Worm (Caenorhabditis elegans) whole organism, young adult: ENCODE results near the gene srh-209.

Experiments
- B0035.1 ChIP-seq: sonication (generic microtip); optimal IDR thresholded peaks from 2 replicates; lab custom pipeline; 2016; ENCODE audit warnings: missing genetic modification characterization, mild to moderate bottlenecking, missing compliant biosample characterization, missing genotype, missing genetic modification reagents
- D2030.7 ChIP-seq: fragments of 200-800 bp; sonication (Bioruptor generic); IDR thresholded peaks from 2 replicates; pipeline ENCODE4 v1.3.6; 2022; ENCODE audit warnings: missing genetic modification reagents, missing genetic modification characterization, missing compliant biosample characterization
- F22D6.2 ChIP-seq: sonication (generic microtip); optimal IDR thresholded peaks from 2 replicates; lab custom pipeline; 2016; ENCODE audit warnings: mild to moderate bottlenecking, missing genetic modification characterization, missing compliant biosample characterization
- F49E8.2 ChIP-seq: sonication (generic microtip); optimal IDR thresholded peaks from 3 replicates; lab custom pipeline; 2017; ENCODE audit warnings: missing genetic modification characterization, mild to moderate bottlenecking, missing compliant biosample characterization, antibody characterized with exemption, moderate library complexity; ENCODE audit not compliant: insufficient read depth
- F52B5.7 ChIP-seq: sonication (generic microtip); optimal IDR thresholded peaks from 2 replicates; lab custom pipeline; 2016; ENCODE audit warnings: mild to moderate bottlenecking, missing genetic modification characterization, missing compliant biosample characterization
- Y53G8AR.9 ChIP-seq: fragments of 200-800 bp; sonication (Bioruptor generic); conservative IDR thresholded peaks from 2 replicates; pipeline ENCODE4 v1.3.6; 2022; ENCODE audit warnings: missing genetic modification reagents, missing genetic modification characterization, missing compliant biosample characterization
- Y56A3A.18 ChIP-seq: fragments of 200-800 bp; sonication (Bioruptor generic); IDR thresholded peaks from 2 replicates; pipeline ENCODE4 v1.3.6; 2022; ENCODE audit warnings: missing genetic modification reagents, missing genetic modification characterization, missing compliant biosample characterization
- Y95B8A.8 ChIP-seq: fragments of 200-800 bp; sonication (Bioruptor generic); IDR thresholded peaks from 2 replicates; pipeline ENCODE4 v1.3.6; 2022; ENCODE audit warnings: missing genetic modification reagents, missing genetic modification characterization, missing compliant biosample characterization
- akir-1 ChIP-seq: fragments of 200-800 bp; sonication (Bioruptor generic); optimal IDR thresholded peaks from 2 replicates; lab custom pipeline; 2018; ENCODE audit warnings: mild to moderate bottlenecking, missing genetic modification characterization, moderate library complexity, missing compliant biosample characterization
- aptf-2 ChIP-seq: fragments of 200-800 bp; sonication (Bioruptor generic); conservative IDR thresholded peaks from 2 replicates; pipeline ENCODE4 v1.3.6; 2022; ENCODE audit warnings: missing genetic modification reagents, missing genetic modification characterization, missing compliant biosample characterization
- atf-7 ChIP-seq: sonication (generic microtip); optimal IDR thresholded peaks from 2 replicates; lab custom pipeline; 2017; ENCODE audit warnings: mild to moderate bottlenecking, missing genetic modification characterization, missing compliant biosample characterization
- attf-5 ChIP-seq: fragments of 200-800 bp; sonication (Bioruptor generic); optimal IDR thresholded peaks from 2 replicates; lab custom pipeline; 2018; ENCODE audit warnings: mild to moderate bottlenecking, missing genetic modification characterization, missing compliant biosample characterization
- cebp-1 ChIP-seq, 2 experiments: fragments of 200-800 bp in 1 of 2; sonication (Bioruptor generic) in 1 of 2; sonication (generic microtip) in 1 of 2; IDR thresholded peaks in 1 of 2; optimal IDR thresholded peaks in 1 of 2; 2 replicates each; pipeline versions ENCODE4 v1.3.6 to Lab custom; 2017 to 2022; ENCODE audit warnings: missing compliant biosample characterization in 2 of 2, missing genetic modification characterization in 2 of 2, mild to moderate bottlenecking in 1 of 2, missing genetic modification reagents in 1 of 2, moderate library complexity in 1 of 2
- ceh-100 ChIP-seq: fragments of 200-800 bp; sonication (Bioruptor generic); IDR thresholded peaks from 2 replicates; pipeline ENCODE4 v1.3.6; 2022; ENCODE audit warnings: missing genetic modification reagents, missing genetic modification characterization, missing compliant biosample characterization
- ceh-40 ChIP-seq: fragments of 200-800 bp; sonication (Bioruptor generic); IDR thresholded peaks from 2 replicates; pipeline ENCODE4 v1.3.6; 2022; ENCODE audit warnings: missing genetic modification characterization, missing compliant biosample characterization
- ceh-79 ChIP-seq: sonication (generic microtip); optimal IDR thresholded peaks from 2 replicates; lab custom pipeline; 2017; ENCODE audit warnings: mild to moderate bottlenecking, missing genetic modification characterization, missing compliant biosample characterization
- chd-7 ChIP-seq: sonication (generic microtip); optimal IDR thresholded peaks from 2 replicates; lab custom pipeline; 2016; ENCODE audit warnings: mild to moderate bottlenecking, missing genetic modification characterization, moderate library complexity, missing compliant biosample characterization
- egl-44 ChIP-seq: fragments of 200-800 bp; sonication (Bioruptor generic); IDR thresholded peaks from 2 replicates; pipeline ENCODE4 v1.3.6; 2022; ENCODE audit warnings: missing genetic modification reagents, missing genetic modification characterization, missing compliant biosample characterization
- egrh-3 ChIP-seq: fragments of 200-800 bp; sonication (Bioruptor generic); IDR thresholded peaks from 2 replicates; pipeline ENCODE4 v1.3.6; 2022; ENCODE audit warnings: missing genetic modification reagents, missing genetic modification characterization, missing compliant biosample characterization
- fkh-3 ChIP-seq: sonication (generic microtip); optimal IDR thresholded peaks from 2 replicates; lab custom pipeline; 2016; ENCODE audit warnings: mild to moderate bottlenecking, missing genetic modification characterization, missing compliant biosample characterization
- gei-17 ChIP-seq: fragments of 200-800 bp; sonication (Bioruptor generic); optimal IDR thresholded peaks from 2 replicates; lab custom pipeline; 2018; ENCODE audit warnings: mild to moderate bottlenecking, missing genetic modification characterization, missing compliant biosample characterization
- him-1 ChIP-seq: sonication (generic microtip); optimal IDR thresholded peaks from 2 replicates; lab custom pipeline; 2016; ENCODE audit warnings: missing genotype, missing genetic modification reagents, missing genetic modification characterization, missing compliant biosample characterization
- hlh-12 ChIP-seq: sonication (generic microtip); optimal IDR thresholded peaks from 2 replicates; lab custom pipeline; 2016; ENCODE audit warnings: missing genetic modification characterization, missing compliant biosample characterization
- hmg-1.2 ChIP-seq: fragments of 200-800 bp; sonication (Bioruptor generic); IDR thresholded peaks from 2 replicates; pipeline ENCODE4 v1.3.6; 2022; ENCODE audit warnings: missing genetic modification reagents, missing genetic modification characterization, missing compliant biosample characterization
- hrde-1 ChIP-seq: sonication (generic microtip); optimal IDR thresholded peaks from 2 replicates; lab custom pipeline; 2016; ENCODE audit warnings: missing genetic modification characterization, mild to moderate bottlenecking, missing compliant biosample characterization, moderate library complexity, missing genotype, missing genetic modification reagents, borderline replicate concordance
- lag-1 ChIP-seq: fragments of 200-800 bp; sonication (Bioruptor generic); IDR thresholded peaks from 2 replicates; pipeline ENCODE4 v1.3.6; 2022; ENCODE audit warnings: missing genetic modification reagents, missing genetic modification characterization, missing compliant biosample characterization
- let-607 ChIP-seq, 2 experiments: fragments of 200-800 bp in 1 of 2; sonication (Bioruptor generic) in 1 of 2; sonication (generic microtip) in 1 of 2; optimal IDR thresholded peaks; 2 replicates each; lab custom pipeline; 2016 to 2018; ENCODE audit warnings: mild to moderate bottlenecking in 2 of 2, missing compliant biosample characterization in 2 of 2, missing genetic modification characterization in 2 of 2, moderate library complexity in 2 of 2, missing genotype in 1 of 2
- lin-26 ChIP-seq: fragments of 200-800 bp; sonication (Bioruptor generic); IDR thresholded peaks from 2 replicates; pipeline ENCODE4 v1.3.6; 2022; ENCODE audit warnings: missing genetic modification reagents, missing genetic modification characterization, missing compliant biosample characterization
- lin-54 ChIP-seq: fragments of 200-800 bp; sonication (Bioruptor generic); optimal IDR thresholded peaks from 2 replicates; lab custom pipeline; 2018; ENCODE audit warnings: mild to moderate bottlenecking, missing genetic modification characterization, missing compliant biosample characterization
- lsy-27 ChIP-seq: sonication (generic microtip); optimal IDR thresholded peaks from 2 replicates; lab custom pipeline; 2017; ENCODE audit warnings: missing genetic modification characterization, mild to moderate bottlenecking, missing compliant biosample characterization, antibody characterized with exemption, missing genotype, borderline replicate concordance; ENCODE audit not compliant: insufficient read depth
- madf-10 ChIP-seq: sonication (generic microtip); optimal IDR thresholded peaks from 2 replicates; lab custom pipeline; 2016; ENCODE audit warnings: mild to moderate bottlenecking, missing genetic modification characterization, missing compliant biosample characterization
- mxl-1 ChIP-seq: sonication (generic microtip); optimal IDR thresholded peaks from 2 replicates; lab custom pipeline; 2016; ENCODE audit warnings: missing genetic modification characterization, missing compliant biosample characterization
- nfyb-1 ChIP-seq: fragments of 200-800 bp; sonication (Bioruptor generic); IDR thresholded peaks from 2 replicates; pipeline ENCODE4 v1.3.6; 2022; ENCODE audit warnings: missing genetic modification reagents, missing genetic modification characterization, missing compliant biosample characterization
- nhr-80 ChIP-seq: sonication (generic microtip); optimal IDR thresholded peaks from 2 replicates; lab custom pipeline; 2016; ENCODE audit warnings: missing genetic modification characterization, missing compliant biosample characterization
- nhr-90 ChIP-seq: sonication (generic microtip); optimal IDR thresholded peaks from 2 replicates; lab custom pipeline; 2016; ENCODE audit warnings: missing genotype, mild to moderate bottlenecking, missing genetic modification characterization, missing compliant biosample characterization
- rcor-1 ChIP-seq: fragments of 200-800 bp; sonication (Bioruptor generic); IDR thresholded peaks from 2 replicates; pipeline ENCODE4 v1.3.6; 2022; ENCODE audit warnings: missing genetic modification reagents, missing genetic modification characterization, missing compliant biosample characterization
- sdz-38 ChIP-seq: sonication (generic microtip); optimal IDR thresholded peaks from 2 replicates; lab custom pipeline; 2016; ENCODE audit warnings: missing genotype, missing genetic modification characterization, missing compliant biosample characterization
- sea-2 ChIP-seq: fragments of 200-800 bp; sonication (Bioruptor generic); IDR thresholded peaks from 2 replicates; pipeline ENCODE4 v1.3.6; 2022; ENCODE audit warnings: missing genetic modification characterization, missing compliant biosample characterization
- snpc-1.1 ChIP-seq: sonication (generic microtip); optimal IDR thresholded peaks from 2 replicates; lab custom pipeline; 2017; ENCODE audit warnings: missing genetic modification characterization, mild to moderate bottlenecking, missing compliant biosample characterization, antibody characterized with exemption, moderate library complexity, missing genotype, missing genetic modification reagents; ENCODE audit not compliant: insufficient read depth
- snpc-3.4 ChIP-seq: sonication (generic microtip); optimal IDR thresholded peaks from 2 replicates; lab custom pipeline; 2017; ENCODE audit warnings: missing genetic modification characterization, mild to moderate bottlenecking, missing compliant biosample characterization, antibody characterized with exemption, moderate library complexity, missing genotype, missing genetic modification reagents
- snpc-4 ChIP-seq, 5 experiments: fragments of 150-350 bp in 1 of 5; sonication (generic microtip) in 4 of 5; optimal IDR thresholded peaks; 2 replicates each; lab custom pipeline; 2014 to 2018; ENCODE audit warnings: missing genetic modification characterization in 5 of 5, missing biosample characterization in 3 of 5, antibody characterized with exemption in 2 of 5, mild to moderate bottlenecking in 2 of 5, missing compliant biosample characterization in 2 of 5, missing genotype in 2 of 5, moderate library complexity in 2 of 5, missing genetic modification reagents in 1 of 5
- unc-62 ChIP-seq: fragments of 150-350 bp; optimal IDR thresholded peaks from 2 replicates; lab custom pipeline; 2014; ENCODE audit warnings: missing biosample characterization, missing genetic modification reagents, missing genetic modification characterization
- xnd-1 ChIP-seq: sonication (generic microtip); optimal IDR thresholded peaks from 2 replicates; lab custom pipeline; 2016; ENCODE audit warnings: missing genotype, missing genetic modification reagents, missing genetic modification characterization, missing compliant biosample characterization
- zim-3 ChIP-seq: sonication (generic microtip); optimal IDR thresholded peaks from 2 replicates; lab custom pipeline; 2017; ENCODE audit warnings: mild to moderate bottlenecking, missing genetic modification characterization, moderate library complexity, missing compliant biosample characterization
- ztf-25 ChIP-seq: fragments of 200-800 bp; sonication (Bioruptor generic); IDR thresholded peaks from 2 replicates; pipeline ENCODE4 v1.3.6; 2022; ENCODE audit warnings: missing genetic modification reagents, missing genetic modification characterization, missing compliant biosample characterization

Gene srh-209

ce11 chrV:18412887-18413286 lies 8.2 kb upstream of the srh-209 start, which contains the start of gene ZK262.2:
TSS of gene ZK262.2 (minus strand) at chrV:18412987.
- TF ChIP-seq unc-62 (GFP tag; lab: Kevin White, UChicago) (no peak), snpc-4 (GFP tag; optimal IDR thresholded peaks at IDR 0.05; lab: Kevin White, UChicago) (no peak), snpc-4 (tag; optimal IDR thresholded peaks at IDR 0.05; lab: Kevin White, UChicago) (no peak), hmg-1.2 (GFP tag; lab: Robert Waterston, UW) (no peak), rcor-1 (GFP tag; lab: Robert Waterston, UW) (no peak), egl-44 (GFP tag; lab: Robert Waterston, UW) (no peak), Y95B8A.8 (GFP tag; lab: Robert Waterston, UW) (no peak), sea-2 (GFP tag; lab: Robert Waterston, UW) (no peak), let-607 (tag; optimal IDR thresholded peaks at IDR 0.05; lab: Kevin White, UChicago) (no peak), F22D6.2 (no peak), lag-1 (GFP tag; lab: Robert Waterston, UW) (no peak), gei-17 (GFP tag; lab: Kevin White, UChicago) (no peak), attf-5 (GFP tag; lab: Kevin White, UChicago) (no peak), sdz-38 (tag; lab: Kevin White, UChicago) (no peak), lsy-27 (tag; lab: Kevin White, UChicago) (no peak), F52B5.7 (no peak), mxl-1 (tag; lab: Kevin White, UChicago) (no peak)

- TF ChIP-seq hlh-12, result peak; percentile 11
- TF ChIP-seq B0035.1 (tag; lab: Kevin White, UChicago), result no peak
- TF ChIP-seq fkh-3 (tag; lab: Kevin White, UChicago), result no peak
- TF ChIP-seq xnd-1 (tag; lab: Kevin White, UChicago), result no peak
- no peak for TF ChIP-seq chd-7 (tag; lab: Kevin White, UChicago)
- no peak for TF ChIP-seq ceh-100 (GFP tag; lab: Robert Waterston, UW)
- TF ChIP-seq zim-3 (tag; lab: Kevin White, UChicago), result peak; percentile 43
- TF ChIP-seq mxl-1 (tag; lab: Kevin White, UChicago), result peak; percentile 70
- TF ChIP-seq egrh-3 (GFP tag; lab: Robert Waterston, UW), result no peak
- peak; percentile 38; the same call in 1 of the 2 replicates for TF ChIP-seq Y53G8AR.9 (GFP tag; lab: Robert Waterston, UW)
- no peak for TF ChIP-seq akir-1 (GFP tag; lab: Kevin White, UChicago)
- no peak for TF ChIP-seq cebp-1 (GFP tag; IDR thresholded peaks at IDR 0.05; lab: Robert Waterston, UW)
- peak; percentile 47 for TF ChIP-seq cebp-1 (tag; optimal IDR thresholded peaks at IDR 0.05; lab: Kevin White, UChicago)
- peak; percentile 70 for TF ChIP-seq him-1
- TF ChIP-seq snpc-3.4, result peak; percentile 45
- peak; percentile 9 for TF ChIP-seq madf-10 (tag; lab: Kevin White, UChicago)
- TF ChIP-seq atf-7 (tag; lab: Kevin White, UChicago), result no peak
- peak; percentile 64 for TF ChIP-seq hmg-1.2 (GFP tag; lab: Robert Waterston, UW)
- peak; percentile 79 for TF ChIP-seq lin-26
- no peak for TF ChIP-seq ceh-79 (tag; lab: Kevin White, UChicago)
- TF ChIP-seq lin-54 (GFP tag; lab: Kevin White, UChicago), result peak; percentile 19
- peak; percentile 2 for TF ChIP-seq nhr-80 (tag; lab: Kevin White, UChicago)
- no peak for TF ChIP-seq ceh-40
- peak; percentile 52 for TF ChIP-seq nhr-90
- TF ChIP-seq D2030.7, result 0 out of 2 replicates have a peak, but pooled peaks have one; percentile 26
- TF ChIP-seq snpc-1.1, result peak; percentile 44
- TF ChIP-seq ztf-25 (GFP tag; lab: Robert Waterston, UW), result peak; percentile 81; the same call in 1 of the 2 replicates
- TF ChIP-seq nfyb-1 (GFP tag; lab: Robert Waterston, UW), result no peak
- TF ChIP-seq F49E8.2 (tag; lab: Kevin White, UChicago), result peak; percentile 50
- TF ChIP-seq aptf-2, result no peak
- TF ChIP-seq lsy-27 (tag; lab: Kevin White, UChicago), result no peak
- TF ChIP-seq gei-17 (GFP tag; lab: Kevin White, UChicago), result no peak
- peak; percentile 77; the same call in 1 of the 2 replicates for TF ChIP-seq Y56A3A.18
- no peak for TF ChIP-seq hrde-1 (tag; lab: Kevin White, UChicago)
Measured at ce11 chrV:18412351-18412750, 7.7 kb upstream of the srh-209 start.
